Worm (Caenorhabditis elegans) whole organism, L4/young adult: ENCODE data around the gene nhx-4.

Experiments used
- W03F9.2 ChIP-seq: fragments of 150-350 bp; optimal IDR thresholded peaks from 2 replicates; lab custom pipeline; 2014; ENCODE audit warnings: missing biosample characterization, missing genetic modification characterization
- dao-5 ChIP-seq: sonication (generic microtip); optimal IDR thresholded peaks from 2 replicates; lab custom pipeline; 2016; ENCODE audit warnings: missing genotype, missing genetic modification characterization, moderate library complexity, missing compliant biosample characterization
- him-1 ChIP-seq: sonication (generic microtip); optimal IDR thresholded peaks from 2 replicates; lab custom pipeline; 2016; ENCODE audit warnings: missing genotype, missing genetic modification reagents, missing genetic modification characterization, missing compliant biosample characterization

DNA sequence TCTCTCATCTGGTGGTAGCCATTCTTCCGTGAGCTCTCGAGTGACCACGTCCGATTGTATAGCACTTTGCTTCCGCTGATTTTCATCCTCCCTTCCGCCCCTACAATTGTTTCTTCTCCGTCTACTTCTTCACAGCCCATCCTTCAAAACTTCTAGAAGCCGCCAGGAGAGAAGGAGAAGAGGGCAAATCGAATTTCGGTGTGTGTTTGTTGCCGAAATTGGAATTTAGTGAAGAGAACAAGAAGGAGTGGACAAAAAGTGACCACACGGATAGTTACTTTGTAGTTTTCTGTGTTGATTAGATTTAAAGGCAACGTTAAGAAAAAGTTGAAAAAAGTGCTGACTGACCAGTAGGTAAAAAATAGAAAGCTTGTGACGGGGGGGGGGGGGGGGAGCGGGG, 21.0 kb upstream of the nhx-4 start:
- TF ChIP-seq dao-5 (tag; lab: Kevin White, UChicago) (no peak), him-1 (tag; lab: Kevin White, UChicago) (no peak), W03F9.2 (tag; lab: Kevin White, UChicago) (no peak)
